Fruit fly (Drosophila melanogaster) whole organism, embryonic: Measurements from ENCODE around the gene Cpr.

Experiments
- CG10565 ChIP-seq: fragments of 200-800 bp; sonication (Bioruptor generic); optimal IDR thresholded peaks from 3 replicates; lab custom pipeline; 2016; ENCODE audit warnings: missing biosample characterization, mild to moderate bottlenecking, missing genetic modification characterization
- CG11093 ChIP-seq: fragments of 200-800 bp; sonication (Bioruptor generic); IDR thresholded peaks from 3 replicates; pipeline ENCODE4 v1.3.6; 2022; ENCODE audit warnings: missing biosample characterization, missing genetic modification characterization
- CG12659 ChIP-seq: fragments of 200-800 bp; sonication (Bioruptor generic); optimal IDR thresholded peaks from 3 replicates; lab custom pipeline; 2017; ENCODE audit warnings: mild to moderate bottlenecking, missing biosample characterization, missing genetic modification reagents, missing genetic modification characterization
- CG15479 ChIP-seq: fragments of 200-800 bp; sonication (Bioruptor generic); optimal IDR thresholded peaks from 3 replicates; lab custom pipeline; 2019; ENCODE audit warnings: missing biosample characterization, mild to moderate bottlenecking, missing genetic modification characterization, moderate library complexity
- CG1602 ChIP-seq: fragments of 200-800 bp; sonication (Bioruptor generic); optimal IDR thresholded peaks from 3 replicates; lab custom pipeline; 2016; ENCODE audit warnings: missing biosample characterization, missing genetic modification characterization
- CG18476 ChIP-seq: fragments of 200-800 bp; sonication (Bioruptor generic); optimal IDR thresholded peaks from 2 replicates; lab custom pipeline; 2016; ENCODE audit warnings: missing biosample characterization, mild to moderate bottlenecking, missing genetic modification characterization
- CG18599 ChIP-seq: fragments of 200-800 bp; sonication (Bioruptor generic); optimal IDR thresholded peaks from 3 replicates; lab custom pipeline; 2017; ENCODE audit warnings: missing biosample characterization, missing genetic modification characterization, mild to moderate bottlenecking, moderate library complexity, missing genetic modification reagents
- CG18619 ChIP-seq: fragments of 200-800 bp; sonication (Bioruptor generic); optimal IDR thresholded peaks from 3 replicates; lab custom pipeline; 2017; ENCODE audit warnings: missing biosample characterization, mild to moderate bottlenecking, missing genetic modification characterization
- CG2129 ChIP-seq: fragments of 200-800 bp; sonication (Bioruptor generic); IDR thresholded peaks from 2 replicates; pipeline ENCODE4 v1.3.6; 2022; ENCODE audit warnings: missing biosample characterization, missing genetic modification characterization; ENCODE audit not compliant: partially characterized antibody
- CG30020 ChIP-seq: fragments of 200-800 bp; optimal IDR thresholded peaks from 2 replicates; lab custom pipeline; 2019; ENCODE audit warnings: missing biosample characterization, mild to moderate bottlenecking, missing genetic modification characterization, moderate library complexity
- CG31365 ChIP-seq: fragments of 200-800 bp; sonication (Bioruptor generic); optimal IDR thresholded peaks from 2 replicates; lab custom pipeline; 2018; ENCODE audit warnings: missing biosample characterization, mild to moderate bottlenecking, missing genetic modification characterization
- CG32772 ChIP-seq: fragments of 200-800 bp; sonication (Bioruptor generic); IDR thresholded peaks from 2 replicates; pipeline ENCODE4 v1.3.6; 2022; ENCODE audit warnings: missing biosample characterization, missing genetic modification characterization
- CG3407 ChIP-seq: fragments of 200-800 bp; sonication (Bioruptor generic); optimal IDR thresholded peaks from 2 replicates; lab custom pipeline; 2018; ENCODE audit warnings: missing biosample characterization, mild to moderate bottlenecking, missing genetic modification characterization
- CG4404 ChIP-seq: fragments of 200-800 bp; sonication (Bioruptor generic); IDR thresholded peaks from 2 replicates; pipeline ENCODE4 v1.3.6; 2022; ENCODE audit warnings: missing biosample characterization, missing genetic modification characterization
- CG4707 ChIP-seq: fragments of 200-800 bp; sonication (Bioruptor generic); optimal IDR thresholded peaks from 2 replicates; lab custom pipeline; 2018; ENCODE audit warnings: missing biosample characterization, mild to moderate bottlenecking, missing genetic modification characterization, moderate library complexity
- CG4730 ChIP-seq: fragments of 200-800 bp; sonication (Bioruptor generic); IDR thresholded peaks from 2 replicates; pipeline ENCODE4 v1.3.6; 2022; ENCODE audit warnings: missing biosample characterization, missing genetic modification characterization
- CG6854 ChIP-seq: fragments of 200-800 bp; sonication (Bioruptor generic); optimal IDR thresholded peaks from 3 replicates; lab custom pipeline; 2017; ENCODE audit warnings: missing biosample characterization, mild to moderate bottlenecking, missing genetic modification characterization
- CG8359 ChIP-seq: fragments of 200-800 bp; sonication (Bioruptor generic); optimal IDR thresholded peaks from 2 replicates; lab custom pipeline; 2017; ENCODE audit warnings: missing biosample characterization, mild to moderate bottlenecking, missing genetic modification characterization, borderline replicate concordance
- CG8765 ChIP-seq: fragments of 200-800 bp; sonication (Bioruptor generic); IDR thresholded peaks from 2 replicates; pipeline ENCODE4 v1.3.6; 2022; ENCODE audit warnings: missing biosample characterization, missing genetic modification characterization
- CG8944 ChIP-seq: fragments of 200-800 bp; sonication (Bioruptor generic); optimal IDR thresholded peaks from 3 replicates; lab custom pipeline; 2016; ENCODE audit warnings: missing biosample characterization, missing genetic modification characterization
- CTCF ChIP-seq: fragments of 200-800 bp; sonication (Bioruptor generic); optimal IDR thresholded peaks from 2 replicates; lab custom pipeline; 2017; ENCODE audit warnings: missing biosample characterization, mild to moderate bottlenecking, missing genetic modification characterization, moderate library complexity
- Drgx ChIP-seq: fragments of 200-800 bp; sonication (Bioruptor generic); IDR thresholded peaks from 2 replicates; pipeline ENCODE4 v1.3.6; 2022; ENCODE audit warnings: missing biosample characterization, missing genetic modification characterization
- ERR ChIP-seq: fragments of 200-800 bp; sonication (Bioruptor generic); optimal IDR thresholded peaks from 2 replicates; lab custom pipeline; 2016; ENCODE audit warnings: missing biosample characterization, missing genetic modification characterization
- H2.0 ChIP-seq: fragments of 200-800 bp; sonication (Bioruptor generic); IDR thresholded peaks from 2 replicates; pipeline ENCODE4 v1.3.6; 2022; ENCODE audit warnings: missing biosample characterization, missing genetic modification characterization
- Hsf ChIP-seq: fragments of 200-800 bp; sonication (Bioruptor generic); optimal IDR thresholded peaks from 3 replicates; lab custom pipeline; 2016; ENCODE audit warnings: missing biosample characterization, missing genetic modification characterization
- Meics ChIP-seq: fragments of 200-800 bp; sonication (Bioruptor generic); optimal IDR thresholded peaks from 2 replicates; lab custom pipeline; 2017; ENCODE audit warnings: missing biosample characterization, mild to moderate bottlenecking, missing genetic modification characterization
- Mes4 ChIP-seq: fragments of 200-800 bp; sonication (Bioruptor generic); optimal IDR thresholded peaks from 2 replicates; lab custom pipeline; 2016; ENCODE audit warnings: missing biosample characterization, missing genetic modification characterization
- Poxn ChIP-seq: fragments of 200-800 bp; sonication (Bioruptor generic); IDR thresholded peaks from 2 replicates; pipeline ENCODE4 v1.3.6; 2022; ENCODE audit warnings: missing biosample characterization, missing genetic modification characterization
- Six4 ChIP-seq: fragments of 200-800 bp; sonication (Bioruptor generic); optimal IDR thresholded peaks from 2 replicates; lab custom pipeline; 2016; ENCODE audit warnings: missing biosample characterization, missing genetic modification characterization
- ac ChIP-seq: fragments of 200-800 bp; sonication (Bioruptor generic); optimal IDR thresholded peaks from 3 replicates; lab custom pipeline; 2017; ENCODE audit warnings: missing biosample characterization, mild to moderate bottlenecking, missing genetic modification characterization
- aop ChIP-seq: fragments of 200-800 bp; sonication (Bioruptor generic); IDR thresholded peaks from 2 replicates; pipeline ENCODE4 v1.3.6; 2022; ENCODE audit warnings: missing biosample characterization, missing genetic modification characterization
- ap ChIP-seq: fragments of 200-800 bp; sonication (Bioruptor generic); IDR thresholded peaks from 2 replicates; pipeline ENCODE4 v1.3.6; 2022; ENCODE audit warnings: missing biosample characterization, missing genetic modification characterization
- ash1 ChIP-seq: fragments of 200-800 bp; sonication (Bioruptor generic); optimal IDR thresholded peaks from 2 replicates; lab custom pipeline; 2018; ENCODE audit warnings: missing biosample characterization, mild to moderate bottlenecking, missing genetic modification characterization
- bowl ChIP-seq: fragments of 200-800 bp; sonication (Bioruptor generic); IDR thresholded peaks from 2 replicates; pipeline ENCODE4 v1.3.6; 2022; ENCODE audit warnings: missing biosample characterization, missing genetic modification characterization
- cwo ChIP-seq: fragments of 200-800 bp; sonication (Bioruptor generic); optimal IDR thresholded peaks from 3 replicates; lab custom pipeline; 2017; ENCODE audit warnings: missing biosample characterization, missing genetic modification characterization, mild to moderate bottlenecking, moderate library complexity, missing genetic modification reagents
- eve ChIP-seq, 2 experiments: fragments of >200 bp; optimal IDR thresholded peaks; 2 replicates each; lab custom pipeline; 2017; ENCODE audit warnings: missing biosample characterization in 2 of 2, missing genetic modification characterization in 2 of 2
- gfzf ChIP-seq: fragments of 200-800 bp; sonication (Bioruptor generic); optimal IDR thresholded peaks from 2 replicates; lab custom pipeline; 2016; ENCODE audit warnings: missing biosample characterization, mild to moderate bottlenecking, missing genetic modification characterization, moderate library complexity
- gt ChIP-seq: fragments of 200-800 bp; sonication (Bioruptor generic); IDR thresholded peaks from 2 replicates; pipeline ENCODE4 v1.3.6; 2022; ENCODE audit warnings: missing biosample characterization, missing genetic modification characterization
- hth ChIP-seq: fragments of >200 bp; optimal IDR thresholded peaks from 2 replicates; lab custom pipeline; 2017; ENCODE audit warnings: inconsistent platforms
- jumu ChIP-seq: fragments of 200-800 bp; sonication (Bioruptor generic); optimal IDR thresholded peaks from 3 replicates; lab custom pipeline; 2016; ENCODE audit warnings: missing biosample characterization, missing genetic modification characterization
- lab ChIP-seq: fragments of 200-800 bp; sonication (Bioruptor generic); optimal IDR thresholded peaks from 3 replicates; lab custom pipeline; 2017; ENCODE audit warnings: missing biosample characterization, missing genetic modification characterization, mild to moderate bottlenecking, moderate library complexity, missing genetic modification reagents
- maf-S ChIP-seq: fragments of 200-800 bp; sonication (Bioruptor generic); optimal IDR thresholded peaks from 2 replicates; lab custom pipeline; 2016; ENCODE audit warnings: missing biosample characterization, missing genetic modification characterization
- nau ChIP-seq: fragments of 200-800 bp; sonication (Bioruptor generic); optimal IDR thresholded peaks from 3 replicates; lab custom pipeline; 2017; ENCODE audit warnings: missing biosample characterization, mild to moderate bottlenecking, missing genetic modification characterization, missing genetic modification reagents
- nom ChIP-seq: fragments of 200-800 bp; sonication (Bioruptor generic); optimal IDR thresholded peaks from 2 replicates; lab custom pipeline; 2017; ENCODE audit warnings: missing biosample characterization, missing genetic modification characterization, mild to moderate bottlenecking, moderate library complexity, missing genetic modification reagents
- schlank ChIP-seq: fragments of 200-800 bp; sonication (Bioruptor generic); optimal IDR thresholded peaks from 2 replicates; lab custom pipeline; 2018; ENCODE audit warnings: missing biosample characterization, mild to moderate bottlenecking, missing genetic modification characterization
- sisA ChIP-seq: fragments of 200-800 bp; sonication (Bioruptor generic); IDR thresholded peaks from 2 replicates; pipeline ENCODE4 v1.3.6; 2022; ENCODE audit warnings: missing biosample characterization, missing genetic modification characterization
- sna ChIP-seq: fragments of 200-800 bp; sonication (Bioruptor generic); IDR thresholded peaks from 2 replicates; pipeline ENCODE4 v1.3.6; 2022; ENCODE audit warnings: missing biosample characterization, missing genetic modification characterization; ENCODE audit not compliant: partially characterized antibody
- tio ChIP-seq: fragments of 200-800 bp; sonication (Bioruptor generic); optimal IDR thresholded peaks from 2 replicates; lab custom pipeline; 2017; ENCODE audit warnings: missing biosample characterization, missing genetic modification characterization, inconsistent platforms
- yki ChIP-seq: fragments of >200 bp; optimal IDR thresholded peaks from 3 replicates; lab custom pipeline; 2018
- z ChIP-seq: fragments of 200-800 bp; sonication (Bioruptor generic); IDR thresholded peaks from 3 replicates; pipeline ENCODE4 v1.3.6; 2022; ENCODE audit warnings: missing biosample characterization, missing genetic modification characterization

The Cpr gene

DNA sequence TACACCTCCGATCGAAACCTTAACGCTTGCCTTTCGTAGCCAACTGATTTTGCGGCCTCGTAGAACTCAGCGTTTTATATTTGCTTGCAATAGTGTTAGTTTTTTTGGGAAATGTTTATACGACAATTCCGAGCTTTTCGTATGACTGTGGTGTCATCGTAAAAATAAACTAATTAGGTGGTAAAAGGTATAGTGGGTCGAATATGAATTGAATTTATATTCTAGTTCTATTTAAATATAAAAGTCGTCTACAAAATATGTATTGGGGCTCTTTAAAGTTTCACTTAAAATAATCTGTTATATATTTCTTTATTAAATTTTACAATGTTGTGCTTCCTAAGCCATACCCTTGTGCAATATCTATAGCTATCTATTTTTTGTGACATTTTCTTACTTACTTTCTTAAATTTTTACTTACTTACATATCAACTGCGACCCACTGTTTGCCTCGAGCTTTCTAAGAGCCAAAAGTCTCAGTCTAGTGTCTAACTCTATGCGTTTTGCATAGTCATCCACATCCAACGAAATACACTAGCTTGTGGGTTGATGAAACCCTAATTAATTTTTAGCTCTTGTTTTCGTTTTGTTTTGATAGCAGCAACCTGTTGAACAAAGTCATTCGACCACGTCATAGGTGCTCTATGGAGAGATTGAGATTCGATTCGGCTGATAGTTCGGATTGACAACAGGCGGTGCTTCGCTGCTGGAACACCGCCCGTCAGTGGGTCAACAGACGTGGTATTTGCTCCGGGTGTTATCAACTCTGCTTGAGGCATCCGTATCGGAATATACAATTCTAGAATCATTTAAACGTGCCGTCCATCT, 12.6 kb downstream of the Cpr start, which contains the start of gene CG9498 (continued):
- TF ChIP-seq Drgx (GFP tag; lab: Robert Waterston, UW) = no peak
- peak; percentile 70 for TF ChIP-seq tio (GFP tag; lab: Kevin White, UChicago)
- peak; percentile 63 for TF ChIP-seq CG4404
- peak; percentile 48 for TF ChIP-seq Six4
- TF ChIP-seq CG8765 (GFP tag; lab: Robert Waterston, UW) = peak; percentile 20; the same call in 1 of the 2 replicates
- peak; percentile 91 for TF ChIP-seq CG6854 (GFP tag; lab: Kevin White, UChicago)
- TF ChIP-seq Meics = peak; percentile 96
- peak; percentile 47; the same call in 1 of the 2 replicates for TF ChIP-seq bowl (GFP tag; lab: Robert Waterston, UW)
- TF ChIP-seq CG3407 (GFP tag; lab: Kevin White, UChicago) = peak; percentile 9
- no peak for TF ChIP-seq CG15479
- TF ChIP-seq ERR (GFP tag; lab: Kevin White, UChicago) = no peak
- no peak for TF ChIP-seq ash1 (GFP tag; lab: Kevin White, UChicago)
- TF ChIP-seq nom = no peak
- no peak for TF ChIP-seq eve (GFP tag; optimal IDR thresholded peaks at IDR 0.05; lab: Kevin White, UChicago)
- TF ChIP-seq CG32772 (GFP tag; lab: Robert Waterston, UW) = peak; percentile 67
- peak; percentile 52 for TF ChIP-seq sisA
- peak; percentile 77 for TF ChIP-seq CG18619
- TF ChIP-seq gfzf (GFP tag; lab: Kevin White, UChicago) = no peak
- TF ChIP-seq cwo = peak; percentile 75
- no peak for TF ChIP-seq jumu (GFP tag; lab: Kevin White, UChicago)
- peak; percentile 65 for TF ChIP-seq CG4730 (GFP tag; lab: Robert Waterston, UW)
- TF ChIP-seq CG12659 (GFP tag; lab: Kevin White, UChicago) = peak; percentile 92
- TF ChIP-seq maf-S = no peak
- no peak for TF ChIP-seq aop (GFP tag; lab: Robert Waterston, UW)
- peak; percentile 50 for TF ChIP-seq nau
- TF ChIP-seq z (GFP tag; lab: Robert Waterston, UW) = no peak
- no peak for TF ChIP-seq sna (GFP tag; lab: Robert Waterston, UW)
- TF ChIP-seq CG18599 (GFP tag; lab: Kevin White, UChicago) = peak; percentile 96
- TF ChIP-seq CG8359 (GFP tag; lab: Kevin White, UChicago) = peak; percentile 17
- no peak for TF ChIP-seq CG4707 (GFP tag; lab: Kevin White, UChicago)
- no peak for TF ChIP-seq yki
- no peak for TF ChIP-seq Mes4 (GFP tag; lab: Kevin White, UChicago)
- TF ChIP-seq CG8944 (GFP tag; lab: Kevin White, UChicago) = no peak
- no peak for TF ChIP-seq CG31365 (tag; lab: Kevin White, UChicago)
- no peak for TF ChIP-seq H2.0 (GFP tag; lab: Robert Waterston, UW)
- peak; percentile 27 for TF ChIP-seq CTCF (GFP tag; lab: Kevin White, UChicago)
- TF ChIP-seq CG10565 (GFP tag; lab: Kevin White, UChicago) = no peak
- peak; percentile 23 for TF ChIP-seq CG30020 (tag; lab: Kevin White, UChicago)
- TF ChIP-seq lab (GFP tag; lab: Kevin White, UChicago) = peak; percentile 96
- TF ChIP-seq CG18476 (GFP tag; lab: Kevin White, UChicago) = peak; percentile 49
- TF ChIP-seq CG1602 = peak; percentile 56
- peak; percentile 40; the same call in 1 of the 3 replicates for TF ChIP-seq CG11093 (GFP tag; lab: Robert Waterston, UW)
- TF ChIP-seq Hsf = no peak
- TF ChIP-seq schlank = peak; percentile 60
- TF ChIP-seq Poxn (GFP tag; lab: Robert Waterston, UW) = peak; percentile 75; the same call in 1 of the 2 replicates
- TF ChIP-seq gt = no peak
- no peak for TF ChIP-seq ac (GFP tag; lab: Kevin White, UChicago)
- no peak for TF ChIP-seq hth (lab: Kevin White, UChicago)
- TF ChIP-seq ap (GFP tag; lab: Robert Waterston, UW) = peak; percentile 30; the same call in 1 of the 2 replicates
- no peak for TF ChIP-seq CG2129 (GFP tag; lab: Robert Waterston, UW)
